1 fruit fly cellular context compared by ENCODE assay signal in the genomic region with DNA sequence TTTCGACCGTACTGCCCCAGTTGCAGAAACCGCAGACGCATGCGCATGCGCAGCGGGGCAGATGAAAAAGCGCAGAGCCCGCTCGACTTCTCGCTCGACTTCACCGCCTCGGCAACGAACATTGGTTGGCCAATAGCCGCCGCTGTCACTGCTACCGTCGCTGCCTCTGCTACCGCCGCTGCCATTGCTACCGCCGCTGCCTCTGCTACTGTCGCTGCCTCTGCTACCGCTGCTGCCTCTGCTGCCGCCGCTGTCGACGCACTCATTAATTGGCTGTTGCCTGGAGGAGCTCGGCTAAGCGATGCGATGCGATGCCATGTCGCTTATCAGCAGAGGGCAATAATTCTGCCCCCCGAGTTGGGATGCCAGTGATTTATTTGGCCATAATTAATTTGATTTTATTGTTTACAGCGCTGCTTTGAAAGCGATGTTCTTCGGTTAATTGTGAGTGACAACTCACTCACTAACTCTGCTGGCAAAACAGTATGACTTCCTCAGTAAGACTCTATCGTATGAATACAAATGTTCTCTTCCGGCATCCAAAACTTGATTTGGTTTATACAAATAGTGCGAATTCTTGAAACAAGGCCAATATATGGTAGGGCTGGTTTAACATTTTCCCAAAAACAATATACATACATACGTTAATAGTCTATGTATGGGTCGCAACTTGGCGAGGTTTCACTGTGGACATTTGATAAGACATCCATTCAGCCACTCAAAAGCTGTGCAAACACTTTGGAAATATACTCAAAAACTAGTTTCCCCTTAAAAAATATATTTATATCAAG.
TF ChIP-seq lines count a peak whose summit lies in the region.

No protein-coding gene starts in this region.

TF ChIP-seq in whole organism, embryonic, 481 proteins besides CTCF, POLR2A, EP300 and RAD21 (continued from another document and continues in another):
- TF ChIP-seq lola (GFP tag; optimal IDR thresholded peaks at IDR 0.05; lab: Kevin White, UChicago), result no peak
- no peak for TF ChIP-seq dan (GFP tag; IDR thresholded peaks at IDR 0.05; lab: Robert Waterston, UW)
- TF ChIP-seq nom (GFP tag; optimal IDR thresholded peaks at IDR 0.05; lab: Kevin White, UChicago), result no peak
- no peak for TF ChIP-seq Aef1 (GFP tag; IDR thresholded peaks at IDR 0.05; lab: Robert Waterston, UW)
- no peak for TF ChIP-seq CG5180 (GFP tag; optimal IDR thresholded peaks at IDR 0.05; lab: Kevin White, UChicago)
- no peak for TF ChIP-seq dati (GFP tag; IDR thresholded peaks at IDR 0.05; lab: Robert Waterston, UW)
- TF ChIP-seq pfk (GFP tag; optimal IDR thresholded peaks at IDR 0.05; lab: Kevin White, UChicago), result no peak
- TF ChIP-seq yki (optimal IDR thresholded peaks at IDR 0.05; lab: Kevin White, UChicago), result no peak
- no peak for TF ChIP-seq CG4730 (GFP tag; IDR thresholded peaks at IDR 0.05; lab: Robert Waterston, UW)
- no peak for TF ChIP-seq scrt (GFP tag; optimal IDR thresholded peaks at IDR 0.05; lab: Kevin White, UChicago)
- no peak for TF ChIP-seq MESR4 (GFP tag; optimal IDR thresholded peaks at IDR 0.05; lab: Kevin White, UChicago)
- no peak for TF ChIP-seq gce (GFP tag; IDR thresholded peaks at IDR 0.05; lab: Robert Waterston, UW)
- no peak for TF ChIP-seq caup (GFP tag; optimal IDR thresholded peaks at IDR 0.05; lab: Kevin White, UChicago; ENCODE audit: severe bottlenecking)
- no peak for TF ChIP-seq CG15011 (GFP tag; optimal IDR thresholded peaks at IDR 0.05; lab: Kevin White, UChicago)
- TF ChIP-seq fd64A (GFP tag; optimal IDR thresholded peaks at IDR 0.05; lab: Kevin White, UChicago), result no peak
- TF ChIP-seq CG15073 (GFP tag; optimal IDR thresholded peaks at IDR 0.05; lab: Kevin White, UChicago), result no peak
- TF ChIP-seq H2.0 (GFP tag; IDR thresholded peaks at IDR 0.05; lab: Robert Waterston, UW), result no peak
- no peak for TF ChIP-seq CG5953 (GFP tag; IDR thresholded peaks at IDR 0.05; lab: Robert Waterston, UW)
- no peak for TF ChIP-seq wor (GFP tag; IDR thresholded peaks at IDR 0.05; lab: Robert Waterston, UW)
- TF ChIP-seq CG16779 (GFP tag; IDR thresholded peaks at IDR 0.05; lab: Robert Waterston, UW), result no peak
- no peak for TF ChIP-seq Bdp1 (GFP tag; optimal IDR thresholded peaks at IDR 0.05; lab: Kevin White, UChicago)
- no peak for TF ChIP-seq CG31365 (tag; optimal IDR thresholded peaks at IDR 0.05; lab: Kevin White, UChicago)
- TF ChIP-seq CG8388 (GFP tag; optimal IDR thresholded peaks at IDR 0.05; lab: Kevin White, UChicago), result no peak
- TF ChIP-seq CG16815 (GFP tag; optimal IDR thresholded peaks at IDR 0.05; lab: Kevin White, UChicago), result no peak
- TF ChIP-seq jing (GFP tag; optimal IDR thresholded peaks at IDR 0.05; lab: Kevin White, UChicago), result no peak
- no peak for TF ChIP-seq CG11093 (GFP tag; IDR thresholded peaks at IDR 0.05; lab: Robert Waterston, UW)
- no peak for TF ChIP-seq ara (GFP tag; IDR thresholded peaks at IDR 0.05; lab: Robert Waterston, UW)
- TF ChIP-seq Gsc (GFP tag; IDR thresholded peaks at IDR 0.05; lab: Robert Waterston, UW), result no peak
- no peak for TF ChIP-seq tap (tag; optimal IDR thresholded peaks at IDR 0.05; lab: Kevin White, UChicago)
- no peak for TF ChIP-seq ERR (GFP tag; optimal IDR thresholded peaks at IDR 0.05; lab: Kevin White, UChicago)
- 0 out of 3 replicates have a peak, but pooled peaks have one; percentile 36 for TF ChIP-seq dysf (GFP tag; IDR thresholded peaks at IDR 0.05; lab: Robert Waterston, UW)
- TF ChIP-seq CG3838 (GFP tag; optimal IDR thresholded peaks at IDR 0.05; lab: Kevin White, UChicago), result no peak
- TF ChIP-seq bab2 (GFP tag; optimal IDR thresholded peaks at IDR 0.05; lab: Kevin White, UChicago), result no peak
- no peak for TF ChIP-seq B-H1 (GFP tag; IDR thresholded peaks at IDR 0.05; lab: Robert Waterston, UW)
- TF ChIP-seq CG4707 (GFP tag; optimal IDR thresholded peaks at IDR 0.05; lab: Kevin White, UChicago), result no peak
- no peak for TF ChIP-seq CG9609 (GFP tag; optimal IDR thresholded peaks at IDR 0.05; lab: Kevin White, UChicago)
- no peak for TF ChIP-seq al (GFP tag; IDR thresholded peaks at IDR 0.05; lab: Robert Waterston, UW)
- TF ChIP-seq CG6175 (GFP tag; IDR thresholded peaks at IDR 0.05; lab: Robert Waterston, UW), result 0 out of 3 replicates have a peak, but pooled peaks have one; percentile 17
- no peak for TF ChIP-seq CG14014 (GFP tag; IDR thresholded peaks at IDR 0.05; lab: Robert Waterston, UW)
- no peak for TF ChIP-seq CG11398 (GFP tag; optimal IDR thresholded peaks at IDR 0.05; lab: Kevin White, UChicago)
- TF ChIP-seq CG1602 (GFP tag; optimal IDR thresholded peaks at IDR 0.05; lab: Kevin White, UChicago), result no peak
- TF ChIP-seq CG10267 (tag; optimal IDR thresholded peaks at IDR 0.05; lab: Kevin White, UChicago), result no peak
- TF ChIP-seq z (GFP tag; IDR thresholded peaks at IDR 0.05; lab: Robert Waterston, UW), result peak; percentile 48; the same call in 1 of the 3 replicates
- peak; percentile 45; the same call in 1 of the 2 replicates for TF ChIP-seq Ptx1 (GFP tag; IDR thresholded peaks at IDR 0.05; lab: Robert Waterston, UW)
- TF ChIP-seq ems (GFP tag; optimal IDR thresholded peaks at IDR 0.05; lab: Kevin White, UChicago), result no peak
- TF ChIP-seq sc (optimal IDR thresholded peaks at IDR 0.05; lab: Kevin White, UChicago), result no peak
- no peak for TF ChIP-seq sc (GFP tag; optimal IDR thresholded peaks at IDR 0.05; lab: Kevin White, UChicago)
- no peak for TF ChIP-seq ind (GFP tag; optimal IDR thresholded peaks at IDR 0.05; lab: Kevin White, UChicago)
- TF ChIP-seq Dip3 (GFP tag; optimal IDR thresholded peaks at IDR 0.05; lab: Kevin White, UChicago), result peak; percentile 8
- TF ChIP-seq CG8478 (optimal IDR thresholded peaks at IDR 0.05; lab: Kevin White, UChicago), result no peak
- TF ChIP-seq CG12071 (GFP tag; optimal IDR thresholded peaks at IDR 0.05; lab: Kevin White, UChicago), result no peak
- no peak for TF ChIP-seq Camta (GFP tag; optimal IDR thresholded peaks at IDR 0.05; lab: Kevin White, UChicago)
- TF ChIP-seq CG17568 (GFP tag; optimal IDR thresholded peaks at IDR 0.05; lab: Kevin White, UChicago), result no peak
- TF ChIP-seq CG31388 (GFP tag; optimal IDR thresholded peaks at IDR 0.05; lab: Kevin White, UChicago), result no peak
- no peak for TF ChIP-seq CG6272 (GFP tag; IDR thresholded peaks at IDR 0.05; lab: Robert Waterston, UW)
- TF ChIP-seq toy (GFP tag; IDR thresholded peaks at IDR 0.05; lab: Robert Waterston, UW), result no peak
- no peak for TF ChIP-seq Six4 (GFP tag; optimal IDR thresholded peaks at IDR 0.05; lab: Kevin White, UChicago)
- TF ChIP-seq CG17361 (GFP tag; IDR thresholded peaks at IDR 0.05; lab: Robert Waterston, UW), result no peak
- no peak for TF ChIP-seq tna (GFP tag; IDR thresholded peaks at IDR 0.05; lab: Robert Waterston, UW; ENCODE audit: partially characterized antibody)
- no peak for TF ChIP-seq Dip2 (GFP tag; IDR thresholded peaks at IDR 0.05; lab: Robert Waterston, UW)
- no peak for TF ChIP-seq Side (GFP tag; optimal IDR thresholded peaks at IDR 0.05; lab: Kevin White, UChicago)
- TF ChIP-seq CG9876 (GFP tag; optimal IDR thresholded peaks at IDR 0.05; lab: Kevin White, UChicago), result no peak
- TF ChIP-seq disco-r (GFP tag; optimal IDR thresholded peaks at IDR 0.05; lab: Kevin White, UChicago), result no peak
- TF ChIP-seq CG12769 (tag; optimal IDR thresholded peaks at IDR 0.05; lab: Kevin White, UChicago), result peak; percentile 65
- TF ChIP-seq Mes4 (GFP tag; optimal IDR thresholded peaks at IDR 0.05; lab: Kevin White, UChicago), result no peak
- no peak for TF ChIP-seq Lim3 (GFP tag; IDR thresholded peaks at IDR 0.05; lab: Robert Waterston, UW)
- no peak for TF ChIP-seq Tbp (GFP tag; optimal IDR thresholded peaks at IDR 0.05; lab: Kevin White, UChicago)
- peak; percentile 4 for TF ChIP-seq az2 (GFP tag; optimal IDR thresholded peaks at IDR 0.05; lab: Kevin White, UChicago)
- peak; percentile 53 for TF ChIP-seq CG2678 (tag; optimal IDR thresholded peaks at IDR 0.05; lab: Kevin White, UChicago)
- TF ChIP-seq Elba2 (GFP tag; optimal IDR thresholded peaks at IDR 0.05; lab: Kevin White, UChicago), result no peak
- no peak for TF ChIP-seq nerfin-1 (tag; optimal IDR thresholded peaks at IDR 0.05; lab: Kevin White, UChicago)
- TF ChIP-seq sr (GFP tag; IDR thresholded peaks at IDR 0.05; lab: Robert Waterston, UW), result no peak
- no peak for TF ChIP-seq CG2129 (GFP tag; IDR thresholded peaks at IDR 0.05; lab: Robert Waterston, UW; ENCODE audit: partially characterized antibody)
- no peak for TF ChIP-seq ab (GFP tag; optimal IDR thresholded peaks at IDR 0.05; lab: Kevin White, UChicago)
- no peak for TF ChIP-seq croc (GFP tag; conservative IDR thresholded peaks at IDR 0.05; lab: Robert Waterston, UW)
- TF ChIP-seq Gug (GFP tag; IDR thresholded peaks at IDR 0.05; lab: Robert Waterston, UW), result no peak
- no peak for TF ChIP-seq Nf-YA (GFP tag; IDR thresholded peaks at IDR 0.05; lab: Robert Waterston, UW)
- TF ChIP-seq inv (GFP tag; IDR thresholded peaks at IDR 0.05; lab: Robert Waterston, UW; ENCODE audit: partially characterized antibody), result no peak
- peak; percentile 47 for TF ChIP-seq Sox102F (GFP tag; optimal IDR thresholded peaks at IDR 0.05; lab: Kevin White, UChicago)
- TF ChIP-seq sens-2 (GFP tag; IDR thresholded peaks at IDR 0.05; lab: Robert Waterston, UW), result no peak
- no peak for TF ChIP-seq kni (GFP tag; optimal IDR thresholded peaks at IDR 0.05; lab: Kevin White, UChicago)
- TF ChIP-seq esg (GFP tag; conservative IDR thresholded peaks at IDR 0.05; lab: Robert Waterston, UW), result no peak
- TF ChIP-seq p53 (GFP tag; optimal IDR thresholded peaks at IDR 0.05; lab: Kevin White, UChicago), result no peak
- no peak for TF ChIP-seq klu (GFP tag; IDR thresholded peaks at IDR 0.05; lab: Robert Waterston, UW)
- no peak for TF ChIP-seq CG6791 (GFP tag; IDR thresholded peaks at IDR 0.05; lab: Robert Waterston, UW; ENCODE audit: partially characterized antibody)
- no peak for TF ChIP-seq CG3847 (GFP tag; IDR thresholded peaks at IDR 0.05; lab: Robert Waterston, UW)
- no peak for TF ChIP-seq Vsx1 (GFP tag; optimal IDR thresholded peaks at IDR 0.05; lab: Kevin White, UChicago)
- no peak for TF ChIP-seq fd96Cb (tag; optimal IDR thresholded peaks at IDR 0.05; lab: Kevin White, UChicago)
- no peak for TF ChIP-seq nerfin-2 (GFP tag; IDR thresholded peaks at IDR 0.05; lab: Robert Waterston, UW; ENCODE audit: partially characterized antibody)
- no peak for TF ChIP-seq CG42726 (GFP tag; IDR thresholded peaks at IDR 0.05; lab: Robert Waterston, UW; ENCODE audit: partially characterized antibody)
- peak; percentile 42 for TF ChIP-seq Abd-B (GFP tag; optimal IDR thresholded peaks at IDR 0.05; lab: Kevin White, UChicago)
- TF ChIP-seq CG10654 (GFP tag; optimal IDR thresholded peaks at IDR 0.05; lab: Kevin White, UChicago), result no peak
- peak; percentile 21 for TF ChIP-seq CG17385 (GFP tag; optimal IDR thresholded peaks at IDR 0.05; lab: Kevin White, UChicago)
- TF ChIP-seq CG7372 (GFP tag; IDR thresholded peaks at IDR 0.05; lab: Robert Waterston, UW), result no peak
- peak; percentile 8 for TF ChIP-seq CHES-1-like (GFP tag; optimal IDR thresholded peaks at IDR 0.05; lab: Kevin White, UChicago)
- no peak for TF ChIP-seq br (optimal IDR thresholded peaks at IDR 0.05; lab: Kevin White, UChicago)
- TF ChIP-seq zen (tag; optimal IDR thresholded peaks at IDR 0.05; lab: Kevin White, UChicago), result no peak
- TF ChIP-seq Opbp (GFP tag; IDR thresholded peaks at IDR 0.05; lab: Robert Waterston, UW; ENCODE audit: partially characterized antibody), result no peak
- TF ChIP-seq mirr (GFP tag; optimal IDR thresholded peaks at IDR 0.05; lab: Kevin White, UChicago), result no peak
- TF ChIP-seq Sox100B (GFP tag; optimal IDR thresholded peaks at IDR 0.05; lab: Kevin White, UChicago), result no peak
- TF ChIP-seq YL-1 (GFP tag; optimal IDR thresholded peaks at IDR 0.05; lab: Kevin White, UChicago), result no peak
- no peak for TF ChIP-seq psq (GFP tag; optimal IDR thresholded peaks at IDR 0.05; lab: Kevin White, UChicago)
- TF ChIP-seq Dll (GFP tag; IDR thresholded peaks at IDR 0.05; lab: Robert Waterston, UW; ENCODE audit: partially characterized antibody), result no peak
- TF ChIP-seq ci (GFP tag; IDR thresholded peaks at IDR 0.05; lab: Robert Waterston, UW), result no peak
- TF ChIP-seq Sry-δ (GFP tag; optimal IDR thresholded peaks at IDR 0.05; lab: Kevin White, UChicago), result no peak
- peak; percentile 22 for TF ChIP-seq CG9817 (tag; optimal IDR thresholded peaks at IDR 0.05; lab: Kevin White, UChicago)
- no peak for TF ChIP-seq crc (GFP tag; optimal IDR thresholded peaks at IDR 0.05; lab: Kevin White, UChicago)
- TF ChIP-seq vnd (GFP tag; IDR thresholded peaks at IDR 0.05; lab: Robert Waterston, UW; ENCODE audit: partially characterized antibody), result no peak
- TF ChIP-seq cato (GFP tag; optimal IDR thresholded peaks at IDR 0.05; lab: Kevin White, UChicago; ENCODE audit: borderline replicate concordance), result no peak
- TF ChIP-seq btn (GFP tag; optimal IDR thresholded peaks at IDR 0.05; lab: Kevin White, UChicago), result no peak
- TF ChIP-seq NC2β (GFP tag; optimal IDR thresholded peaks at IDR 0.05; lab: Kevin White, UChicago), result no peak
- peak; percentile 32; the same call in 1 of the 2 replicates for TF ChIP-seq ranshi (GFP tag; IDR thresholded peaks at IDR 0.05; lab: Robert Waterston, UW)
- no peak for TF ChIP-seq Dek (tag; optimal IDR thresholded peaks at IDR 0.05; lab: Kevin White, UChicago)
- peak; percentile 31 for TF ChIP-seq CG30403 (GFP tag; optimal IDR thresholded peaks at IDR 0.05; lab: Kevin White, UChicago)
- TF ChIP-seq CG18262 (tag; optimal IDR thresholded peaks at IDR 0.05; lab: Kevin White, UChicago), result peak; percentile 4
- TF ChIP-seq Neu2 (GFP tag; optimal IDR thresholded peaks at IDR 0.05; lab: Kevin White, UChicago; ENCODE audit: borderline replicate concordance), result no peak
- TF ChIP-seq CG2889 (GFP tag; IDR thresholded peaks at IDR 0.05; lab: Robert Waterston, UW), result 0 out of 3 replicates have a peak, but pooled peaks have one; percentile 36
- TF ChIP-seq Dp (GFP tag; optimal IDR thresholded peaks at IDR 0.05; lab: Kevin White, UChicago), result no peak
- TF ChIP-seq CG8359 (GFP tag; optimal IDR thresholded peaks at IDR 0.05; lab: Kevin White, UChicago; ENCODE audit: borderline replicate concordance), result no peak
- no peak for TF ChIP-seq gro (GFP tag; optimal IDR thresholded peaks at IDR 0.05; lab: Kevin White, UChicago)
- no peak for TF ChIP-seq zf30C (GFP tag; optimal IDR thresholded peaks at IDR 0.05; lab: Kevin White, UChicago)
- TF ChIP-seq Usf (GFP tag; optimal IDR thresholded peaks at IDR 0.05; lab: Kevin White, UChicago), result no peak
- peak; percentile 54; the same call in 1 of the 2 replicates for TF ChIP-seq Rfx (GFP tag; IDR thresholded peaks at IDR 0.05; lab: Robert Waterston, UW)
- no peak for TF ChIP-seq CG10959 (GFP tag; IDR thresholded peaks at IDR 0.05; lab: Robert Waterston, UW)
- no peak for TF ChIP-seq org-1 (GFP tag; optimal IDR thresholded peaks at IDR 0.05; lab: Kevin White, UChicago)
- TF ChIP-seq CG33213 (GFP tag; optimal IDR thresholded peaks at IDR 0.05; lab: Kevin White, UChicago), result no peak
